Worm (Caenorhabditis elegans) whole organism, L2 larva: ENCODE data around the gene moc-6.

Experiments
- C34F6.9 ChIP-seq: fragments of 150-350 bp; optimal IDR thresholded peaks from 2 replicates; lab custom pipeline; 2014; ENCODE audit warnings: missing biosample characterization, missing genetic modification characterization
- F13H6.1 ChIP-seq: sonication (generic microtip); optimal IDR thresholded peaks from 2 replicates; lab custom pipeline; 2016; ENCODE audit warnings: missing genetic modification characterization, missing compliant biosample characterization
- R02D3.7 ChIP-seq: fragments of 150-350 bp; optimal IDR thresholded peaks from 2 replicates; lab custom pipeline; 2014; ENCODE audit warnings: missing biosample characterization, missing genetic modification characterization
- Y55F3AM.14 ChIP-seq: fragments of 200-800 bp; sonication (Bioruptor generic); optimal IDR thresholded peaks from 2 replicates; lab custom pipeline; 2018; ENCODE audit warnings: mild to moderate bottlenecking, missing genetic modification characterization, missing compliant biosample characterization
- ZK546.5 ChIP-seq: sonication (generic microtip); optimal IDR thresholded peaks from 2 replicates; lab custom pipeline; 2017; ENCODE audit warnings: missing biosample characterization, missing genetic modification characterization
- alr-1 ChIP-seq: fragments of 150-350 bp; optimal IDR thresholded peaks from 2 replicates; lab custom pipeline; 2014; ENCODE audit warnings: missing biosample characterization, missing genetic modification characterization
- aly-2 ChIP-seq: fragments of 150-350 bp; optimal IDR thresholded peaks from 2 replicates; lab custom pipeline; 2014; ENCODE audit warnings: missing biosample characterization, missing genetic modification characterization
- ama-1 ChIP-seq: fragments of 150-350 bp; optimal IDR thresholded peaks from 2 replicates; lab custom pipeline; 2018; ENCODE audit warnings: inconsistent platforms
- blmp-1 ChIP-seq: sonication (generic microtip); optimal IDR thresholded peaks from 2 replicates; lab custom pipeline; 2017; ENCODE audit warnings: missing genetic modification characterization, mild to moderate bottlenecking, missing compliant biosample characterization, antibody characterized with exemption, moderate library complexity; ENCODE audit not compliant: insufficient read depth
- ceh-16 ChIP-seq: fragments of 150-350 bp; optimal IDR thresholded peaks from 2 replicates; lab custom pipeline; 2014; ENCODE audit warnings: missing biosample characterization, missing genetic modification characterization
- ceh-82 ChIP-seq: fragments of 150-350 bp; optimal IDR thresholded peaks from 2 replicates; lab custom pipeline; 2014; ENCODE audit warnings: missing biosample characterization, missing genetic modification characterization
- crh-2 ChIP-seq: sonication (generic microtip); optimal IDR thresholded peaks from 2 replicates; lab custom pipeline; 2017; ENCODE audit warnings: missing biosample characterization, missing genetic modification characterization
- dmd-4 ChIP-seq: sonication (generic microtip); optimal IDR thresholded peaks from 2 replicates; lab custom pipeline; 2017; ENCODE audit warnings: missing biosample characterization, missing genetic modification characterization
- egl-27 ChIP-seq: sonication (generic microtip); optimal IDR thresholded peaks from 3 replicates; lab custom pipeline; 2017; ENCODE audit warnings: missing biosample characterization, missing genetic modification reagents, missing genetic modification characterization
- elt-1 ChIP-seq: fragments of 150-350 bp; optimal IDR thresholded peaks from 2 replicates; lab custom pipeline; 2014; ENCODE audit warnings: missing biosample characterization, missing genetic modification characterization
- elt-3 ChIP-seq: sonication (generic microtip); optimal IDR thresholded peaks from 2 replicates; lab custom pipeline; 2017; ENCODE audit warnings: missing biosample characterization, missing genetic modification characterization
- fos-1 ChIP-seq: fragments of 150-350 bp; optimal IDR thresholded peaks from 2 replicates; lab custom pipeline; 2014; ENCODE audit warnings: missing biosample characterization, missing genetic modification characterization
- gmeb-1 ChIP-seq: fragments of 150-350 bp; optimal IDR thresholded peaks from 2 replicates; lab custom pipeline; 2014; ENCODE audit warnings: missing biosample characterization, missing genetic modification characterization
- lin-11 ChIP-seq: fragments of 150-350 bp; sonication (generic microtip); optimal IDR thresholded peaks from 2 replicates; lab custom pipeline; 2014; ENCODE audit warnings: missing biosample characterization, missing genetic modification characterization, inconsistent platforms, mixed read lengths
- lin-13 ChIP-seq: fragments of 150-350 bp; optimal IDR thresholded peaks from 2 replicates; lab custom pipeline; 2014; ENCODE audit warnings: missing biosample characterization, missing genetic modification reagents, missing genetic modification characterization
- lin-39 ChIP-seq: fragments of 150-350 bp; optimal IDR thresholded peaks from 2 replicates; lab custom pipeline; 2014; ENCODE audit warnings: missing biosample characterization, missing genetic modification reagents, missing genetic modification characterization
- lsy-2 ChIP-seq, 2 experiments: fragments of 150-350 bp in 1 of 2; sonication (generic microtip) in 1 of 2; optimal IDR thresholded peaks; 2 replicates each; lab custom pipeline; 2014 to 2017; ENCODE audit warnings: missing biosample characterization in 2 of 2, missing genetic modification characterization in 2 of 2
- mab-5 ChIP-seq: fragments of 150-350 bp; optimal IDR thresholded peaks from 2 replicates; lab custom pipeline; 2014; ENCODE audit warnings: missing biosample characterization, missing genetic modification characterization
- mbf-1 ChIP-seq: sonication (generic microtip); optimal IDR thresholded peaks from 2 replicates; lab custom pipeline; 2017; ENCODE audit warnings: missing biosample characterization, missing genetic modification characterization
- mdl-1 ChIP-seq, 2 experiments: fragments of 150-350 bp in 1 of 2; sonication (generic microtip) in 1 of 2; optimal IDR thresholded peaks; 2 replicates each; lab custom pipeline; 2017; ENCODE audit warnings: missing biosample characterization in 2 of 2, missing genetic modification characterization in 2 of 2
- nhr-10 ChIP-seq: sonication (generic microtip); optimal IDR thresholded peaks from 2 replicates; lab custom pipeline; 2017; ENCODE audit warnings: missing biosample characterization, missing genetic modification characterization
- nhr-12 ChIP-seq: fragments of 150-350 bp; optimal IDR thresholded peaks from 2 replicates; lab custom pipeline; 2014; ENCODE audit warnings: missing biosample characterization, missing genetic modification characterization
- nhr-129 ChIP-seq: fragments of 150-350 bp; optimal IDR thresholded peaks from 2 replicates; lab custom pipeline; 2014; ENCODE audit warnings: missing biosample characterization, missing genetic modification characterization
- nhr-21 ChIP-seq: fragments of 150-350 bp; optimal IDR thresholded peaks from 2 replicates; lab custom pipeline; 2014; ENCODE audit warnings: missing biosample characterization, missing genetic modification characterization
- nhr-23 ChIP-seq: fragments of 150-350 bp; optimal IDR thresholded peaks from 2 replicates; lab custom pipeline; 2014; ENCODE audit warnings: missing biosample characterization, missing genetic modification reagents, missing genetic modification characterization
- nhr-237 ChIP-seq: fragments of 150-350 bp; optimal IDR thresholded peaks from 2 replicates; lab custom pipeline; 2014; ENCODE audit warnings: missing biosample characterization, missing genetic modification characterization
- nhr-25 ChIP-seq: fragments of 150-350 bp; sonication (generic microtip); optimal IDR thresholded peaks from 3 replicates; lab custom pipeline; 2014; ENCODE audit warnings: missing biosample characterization, missing genetic modification characterization
- nhr-6 ChIP-seq: fragments of 150-350 bp; optimal IDR thresholded peaks from 2 replicates; lab custom pipeline; 2014; ENCODE audit warnings: missing biosample characterization, missing genetic modification characterization
- nhr-77 ChIP-seq: fragments of 150-350 bp; optimal IDR thresholded peaks from 2 replicates; lab custom pipeline; 2014; ENCODE audit warnings: missing biosample characterization, missing genetic modification characterization
- peb-1 ChIP-seq: fragments of 150-350 bp; optimal IDR thresholded peaks from 2 replicates; lab custom pipeline; 2014; ENCODE audit warnings: missing biosample characterization, missing genetic modification characterization
- sem-4 ChIP-seq: fragments of 150-350 bp; optimal IDR thresholded peaks from 2 replicates; lab custom pipeline; 2014; ENCODE audit warnings: missing biosample characterization, missing genetic modification reagents, missing genetic modification characterization
- skn-1 ChIP-seq: sonication (generic microtip); optimal IDR thresholded peaks from 2 replicates; lab custom pipeline; 2017; ENCODE audit warnings: missing biosample characterization, missing genetic modification characterization
- sma-3 ChIP-seq: sonication (generic microtip); optimal IDR thresholded peaks from 2 replicates; lab custom pipeline; 2016; ENCODE audit warnings: missing genetic modification reagents, missing genetic modification characterization, missing compliant biosample characterization
- sma-9 ChIP-seq, 2 experiments: fragments of 150-350 bp in 1 of 2; sonication (generic microtip) in 1 of 2; optimal IDR thresholded peaks; 2 replicates each; lab custom pipeline; 2014 to 2016; ENCODE audit warnings: missing genetic modification characterization in 2 of 2, mild to moderate bottlenecking in 1 of 2, missing biosample characterization in 1 of 2, missing compliant biosample characterization in 1 of 2, missing genetic modification reagents in 1 of 2, moderate library complexity in 1 of 2
- snpc-4 ChIP-seq: fragments of 150-350 bp; optimal IDR thresholded peaks from 2 replicates; lab custom pipeline; 2014; ENCODE audit warnings: missing biosample characterization, missing genetic modification characterization
- unc-39 ChIP-seq: fragments of 150-350 bp; optimal IDR thresholded peaks from 2 replicates; lab custom pipeline; 2014; ENCODE audit warnings: missing biosample characterization, missing genetic modification characterization
- unc-55 ChIP-seq: fragments of 150-350 bp; sonication (generic microtip); optimal IDR thresholded peaks from 3 replicates; lab custom pipeline; 2014; ENCODE audit warnings: missing biosample characterization, missing genetic modification reagents, missing genetic modification characterization
- unc-62 ChIP-seq: fragments of 150-350 bp; optimal IDR thresholded peaks from 2 replicates; lab custom pipeline; 2014; ENCODE audit warnings: missing biosample characterization, missing genetic modification reagents, missing genetic modification characterization
- zag-1 ChIP-seq: fragments of 150-350 bp; optimal IDR thresholded peaks from 2 replicates; lab custom pipeline; 2014; ENCODE audit warnings: missing biosample characterization, missing genetic modification characterization
- ztf-1 ChIP-seq: fragments of 200-800 bp; sonication (Bioruptor generic); conservative IDR thresholded peaks from 2 replicates; pipeline ENCODE4 v1.3.6; 2022; ENCODE audit warnings: missing genetic modification characterization, missing compliant biosample characterization
- ztf-11 ChIP-seq: sonication (generic microtip); optimal IDR thresholded peaks from 2 replicates; lab custom pipeline; 2017; ENCODE audit warnings: missing biosample characterization, missing genetic modification characterization
- ztf-4 ChIP-seq: fragments of 150-350 bp; optimal IDR thresholded peaks from 2 replicates; lab custom pipeline; 2014; ENCODE audit warnings: missing biosample characterization, missing genetic modification characterization

The moc-6 gene

DNA sequence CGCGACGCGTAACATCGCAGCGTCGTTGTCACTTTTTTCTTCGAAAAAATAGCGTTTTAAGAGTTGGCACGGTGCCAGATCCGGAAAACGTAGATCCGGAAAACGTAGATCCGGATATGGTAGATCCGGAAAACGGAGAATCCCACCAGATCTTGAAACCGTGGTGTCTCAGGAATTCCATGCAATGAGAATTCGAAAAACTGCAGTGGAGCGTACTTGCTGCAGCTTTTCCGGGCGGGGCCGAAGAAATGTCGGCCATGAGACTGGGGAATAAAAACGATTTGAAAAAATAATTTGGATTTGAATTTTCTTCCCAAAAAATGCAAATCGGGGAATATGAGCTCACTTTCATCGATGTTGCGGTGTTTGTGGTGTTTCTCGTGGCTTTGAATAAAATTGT lies 23.3 kb upstream of the moc-6 start, which contains the start of gene K10D2.5:
TSS of gene K10D2.5 (plus strand) at position 251 of the 400 bp plus-strand sequence.
- TF ChIP-seq ZK546.5, result no peak
- no peak for TF ChIP-seq nhr-23 (tag; lab: Kevin White, UChicago)
- peak; percentile 89 for TF ChIP-seq mab-5
- TF ChIP-seq ceh-82 (tag; lab: Kevin White, UChicago), result peak; percentile 74
- TF ChIP-seq blmp-1, result peak; percentile 27
- TF ChIP-seq unc-55 (GFP tag; lab: Kevin White, UChicago), result peak; percentile 97
- peak; percentile 77 for TF ChIP-seq zag-1 (tag; lab: Kevin White, UChicago)
- peak; percentile 87 for TF ChIP-seq nhr-25
- TF ChIP-seq nhr-21 (tag; lab: Kevin White, UChicago), result peak; percentile 72
- TF ChIP-seq R02D3.7 (tag; lab: Kevin White, UChicago), result no peak
- no peak for TF ChIP-seq peb-1 (tag; lab: Kevin White, UChicago)
- TF ChIP-seq ceh-16, result peak; percentile 33
- peak; percentile 44 for TF ChIP-seq sem-4 (tag; lab: Kevin White, UChicago)
- TF ChIP-seq skn-1 (tag; lab: Kevin White, UChicago), result peak; percentile 64
- peak; percentile 55 for TF ChIP-seq nhr-10 (tag; lab: Kevin White, UChicago)
- no peak for TF ChIP-seq mbf-1
- TF ChIP-seq nhr-129, result peak; percentile 89
- TF ChIP-seq nhr-6, result peak; percentile 74
- TF ChIP-seq alr-1, result no peak
- TF ChIP-seq ztf-1 (GFP tag; lab: Robert Waterston, UW), result 0 out of 2 replicates have a peak, but pooled peaks have one; percentile 89
- TF ChIP-seq dmd-4, result no peak
- TF ChIP-seq elt-1 (tag; lab: Kevin White, UChicago), result no peak
- TF ChIP-seq nhr-12 (tag; lab: Kevin White, UChicago), result no peak
- no peak for TF ChIP-seq elt-3
- TF ChIP-seq F13H6.1 (tag; lab: Kevin White, UChicago), result peak; percentile 88
- TF ChIP-seq lin-11, result peak; percentile 83
- peak in 1 of 2 experiments; percentile 22 for TF ChIP-seq mdl-1 (tag; optimal IDR thresholded peaks at IDR 0.05; lab: Kevin White, UChicago)
- peak; percentile 89 for TF ChIP-seq crh-2 (tag; lab: Kevin White, UChicago)
- no peak for TF ChIP-seq nhr-77 (tag; lab: Kevin White, UChicago)
- peak; percentile 77 for TF ChIP-seq fos-1
- TF ChIP-seq unc-39 (tag; lab: Kevin White, UChicago), result no peak
- TF ChIP-seq lsy-2 (tag; optimal IDR thresholded peaks at IDR 0.05; lab: Kevin White, UChicago), result peak; percentile 84 to 90
- TF ChIP-seq sma-3 (GFP tag; lab: Kevin White, UChicago), result peak; percentile 95
- TF ChIP-seq ama-1 (lab: Kevin White, UChicago), result no peak
- peak; percentile 74 for TF ChIP-seq snpc-4 (tag; lab: Kevin White, UChicago)
- no peak for TF ChIP-seq ztf-11 (tag; lab: Kevin White, UChicago)
- no peak for TF ChIP-seq unc-62 (GFP tag; lab: Kevin White, UChicago)
- TF ChIP-seq Y55F3AM.14, result peak; percentile 74
- TF ChIP-seq lin-13 (GFP tag; lab: Kevin White, UChicago), result peak; percentile 94
- TF ChIP-seq aly-2 (tag; lab: Kevin White, UChicago), result no peak
- TF ChIP-seq ztf-4 (tag; lab: Kevin White, UChicago), result peak; percentile 71
- TF ChIP-seq sma-9 (GFP tag; optimal IDR thresholded peaks at IDR 0.05; lab: Kevin White, UChicago), result peak; percentile 96
- no peak for TF ChIP-seq sma-9 (tag; optimal IDR thresholded peaks at IDR 0.05; lab: Kevin White, UChicago)
- TF ChIP-seq C34F6.9 (tag; lab: Kevin White, UChicago), result peak; percentile 94
- TF ChIP-seq gmeb-1 (tag; lab: Kevin White, UChicago), result peak; percentile 89
- no peak for TF ChIP-seq nhr-237 (tag; lab: Kevin White, UChicago)
- TF ChIP-seq egl-27, result peak; percentile 72
- no peak for TF ChIP-seq lin-39 (tag; lab: Kevin White, UChicago)
